Worm (Caenorhabditis elegans): ENCODE measurements around the gene hlh-11.

ce11 chrIII:9608650-9609049 is 10.9 kb upstream of the hlh-11 start, which contains the start of gene clec-161:
- TF ChIP-seq lin-13 (GFP tag; optimal IDR thresholded peaks at IDR 0.05) = no peak
- no peak for TF ChIP-seq Y75B8A.6 (GFP tag; IDR thresholded peaks at IDR 0.05)
- TF ChIP-seq fos-1 (tag; optimal IDR thresholded peaks at IDR 0.05) = no peak
- no peak for TF ChIP-seq hif-1 (tag; optimal IDR thresholded peaks at IDR 0.05)
- no peak for TF ChIP-seq dpl-1 (GFP tag; optimal IDR thresholded peaks at IDR 0.05)
- TF ChIP-seq skn-1 (tag; optimal IDR thresholded peaks at IDR 0.05) = no peak
- TF ChIP-seq ces-1 (GFP tag; optimal IDR thresholded peaks at IDR 0.05) = no peak
- TF ChIP-seq jun-1 (tag; optimal IDR thresholded peaks at IDR 0.05) = no peak
- no peak for TF ChIP-seq R02D3.7 (tag; optimal IDR thresholded peaks at IDR 0.05)
- no peak for TF ChIP-seq ama-1 (optimal IDR thresholded peaks at IDR 0.05)

Measured in whole organism, L4 larva.